Worm (Caenorhabditis elegans): ENCODE measurements around the gene ZC504.1.
A peak's percentile ranks its signal among the peaks of the same experiment; 100 is the strongest.

ZC504.1 gene

ce11 chrX:10430866-10431265 is 23.9 kb downstream of the ZC504.1 start:
- TF ChIP-seq elt-1 (tag; optimal IDR thresholded peaks at IDR 0.05; ENCODE audit: borderline replicate concordance, insufficient read depth): peak; percentile 56
- TF ChIP-seq ces-1 (GFP tag; optimal IDR thresholded peaks at IDR 0.05): no peak

ce11 chrX:10432786-10433185 is 25.8 kb downstream of the ZC504.1 start:
- no peak for TF ChIP-seq mep-1 (tag; optimal IDR thresholded peaks at IDR 0.05)
- TF ChIP-seq lin-32 (GFP tag; optimal IDR thresholded peaks at IDR 0.05): no peak
- TF ChIP-seq tbx-8 (GFP tag; optimal IDR thresholded peaks at IDR 0.05): no peak
- no peak for TF ChIP-seq ztf-11 (tag; optimal IDR thresholded peaks at IDR 0.05)
- no peak for TF ChIP-seq ceh-39 (tag; optimal IDR thresholded peaks at IDR 0.05)
- TF ChIP-seq blmp-1 (tag; optimal IDR thresholded peaks at IDR 0.05): no peak
- no peak for TF ChIP-seq unc-62 (GFP tag; optimal IDR thresholded peaks at IDR 0.05)
- TF ChIP-seq flh-1 (GFP tag; optimal IDR thresholded peaks at IDR 0.05): no peak
- TF ChIP-seq snpc-4 (tag; optimal IDR thresholded peaks at IDR 0.05): no peak
- TF ChIP-seq M03D4.4 (tag; optimal IDR thresholded peaks at IDR 0.05): no peak
- TF ChIP-seq lin-13 (tag; optimal IDR thresholded peaks at IDR 0.05): no peak
- no peak for TF ChIP-seq elt-1 (tag; optimal IDR thresholded peaks at IDR 0.05; ENCODE audit: borderline replicate concordance, insufficient read depth)
- TF ChIP-seq zip-8 (tag; optimal IDR thresholded peaks at IDR 0.05): no peak
- no peak for TF ChIP-seq drap-1 (GFP tag; optimal IDR thresholded peaks at IDR 0.05)
- no peak for TF ChIP-seq elt-3 (tag; optimal IDR thresholded peaks at IDR 0.05)
- TF ChIP-seq nhr-76 (tag; optimal IDR thresholded peaks at IDR 0.05): no peak

- TF ChIP-seq M03D4.4 (tag; optimal IDR thresholded peaks at IDR 0.05) (no peak), ztf-11 (tag; optimal IDR thresholded peaks at IDR 0.05) (no peak), sem-2 (GFP tag; optimal IDR thresholded peaks at IDR 0.05) (no peak), ces-1 (GFP tag; optimal IDR thresholded peaks at IDR 0.05) (no peak), unc-39 (tag; optimal IDR thresholded peaks at IDR 0.05) (no peak), lin-32 (GFP tag; optimal IDR thresholded peaks at IDR 0.05) (no peak), unc-62 (GFP tag; optimal IDR thresholded peaks at IDR 0.05) (no peak), ham-2 (GFP tag; optimal IDR thresholded peaks at IDR 0.05) (no peak), cnd-1 (tag; optimal IDR thresholded peaks at IDR 0.05) (no peak), ceh-43 (GFP tag; optimal IDR thresholded peaks at IDR 0.05) (no peak), ceh-83 (GFP tag; optimal IDR thresholded peaks at IDR 0.05) (no peak), nhr-76 (tag; optimal IDR thresholded peaks at IDR 0.05) (no peak), sptf-1 (tag; optimal IDR thresholded peaks at IDR 0.05) (no peak), mep-1 (tag; optimal IDR thresholded peaks at IDR 0.05) (no peak), lin-13 (tag; optimal IDR thresholded peaks at IDR 0.05) (no peak), ceh-39 (tag; optimal IDR thresholded peaks at IDR 0.05) (no peak), nhr-237 (tag; optimal IDR thresholded peaks at IDR 0.05) (no peak), zip-8 (tag; optimal IDR thresholded peaks at IDR 0.05) (no peak)
Observed at ce11 chrX:10433863-10434262, 26.9 kb downstream of the ZC504.1 start.

- peak; percentile 87 for TF ChIP-seq ham-2 (GFP tag; optimal IDR thresholded peaks at IDR 0.05)
- TF ChIP-seq mab-5 (tag; optimal IDR thresholded peaks at IDR 0.05): no peak
- peak; percentile 39 for TF ChIP-seq lin-13 (tag; optimal IDR thresholded peaks at IDR 0.05)
- peak; percentile 83 for TF ChIP-seq unc-62 (GFP tag; optimal IDR thresholded peaks at IDR 0.05)
- no peak for TF ChIP-seq nhr-28 (tag; optimal IDR thresholded peaks at IDR 0.05)
- peak; percentile 71 for TF ChIP-seq M03D4.4 (tag; optimal IDR thresholded peaks at IDR 0.05)
- TF ChIP-seq mls-2 (tag; optimal IDR thresholded peaks at IDR 0.05): peak; percentile 73
- TF ChIP-seq zip-8 (tag; optimal IDR thresholded peaks at IDR 0.05): no peak
- TF ChIP-seq pha-4 (tag; optimal IDR thresholded peaks at IDR 0.05): peak; percentile 84
- no peak for TF ChIP-seq nhr-2 (tag; optimal IDR thresholded peaks at IDR 0.05)
- TF ChIP-seq ceh-43 (GFP tag; optimal IDR thresholded peaks at IDR 0.05): peak; percentile 3
- peak; percentile 69 for TF ChIP-seq hlh-1 (tag; optimal IDR thresholded peaks at IDR 0.05)
- peak; percentile 85 for TF ChIP-seq ztf-11 (tag; optimal IDR thresholded peaks at IDR 0.05)
- TF ChIP-seq unc-120 (tag; optimal IDR thresholded peaks at IDR 0.05; ENCODE audit: poor library complexity, severe bottlenecking): peak; percentile 95
- peak; percentile 31 for TF ChIP-seq lsy-2 (tag; optimal IDR thresholded peaks at IDR 0.05)
- peak; percentile 59 for TF ChIP-seq mep-1 (tag; optimal IDR thresholded peaks at IDR 0.05)
- TF ChIP-seq cnd-1 (tag; optimal IDR thresholded peaks at IDR 0.05): peak; percentile 38
- TF ChIP-seq ces-1 (GFP tag; optimal IDR thresholded peaks at IDR 0.05): peak; percentile 74
- TF ChIP-seq tbx-8 (GFP tag; optimal IDR thresholded peaks at IDR 0.05): peak; percentile 34
- TF ChIP-seq sptf-1 (tag; optimal IDR thresholded peaks at IDR 0.05): peak; percentile 75
Observed at ce11 chrX:10435492-10435939, 28.6 kb downstream of the ZC504.1 start.

Measured in whole organism, mixed stage, embryonic.